Fruit fly (Drosophila melanogaster): ENCODE measurements around the gene CG6454.

CG6454 gene

dm6 chr3R:24318217-24319082 is 30.5 kb upstream of the CG6454 start, which contains the start of the genes Nab2 and BRWD3 (continued):
- peak; percentile 40; the same call in 1 of the 2 replicates for TF ChIP-seq CG14441 (GFP tag; IDR thresholded peaks at IDR 0.05)
- no peak for TF ChIP-seq CG6765 (GFP tag; optimal IDR thresholded peaks at IDR 0.05)
- peak; percentile 57; the same call in 2 of the 3 replicates for TF ChIP-seq CG11560 (tag; IDR thresholded peaks at IDR 0.05)
- no peak for TF ChIP-seq tio (GFP tag; optimal IDR thresholded peaks at IDR 0.05)
- no peak for TF ChIP-seq her (GFP tag; optimal IDR thresholded peaks at IDR 0.05)
- no peak for TF ChIP-seq bsh (GFP tag; optimal IDR thresholded peaks at IDR 0.05)
- peak; percentile 55; the same call in 1 of the 3 replicates for TF ChIP-seq ci (GFP tag; IDR thresholded peaks at IDR 0.05)
- TF ChIP-seq odd (GFP tag; optimal IDR thresholded peaks at IDR 0.05): no peak
- peak; percentile 17 for TF ChIP-seq CG2129 (GFP tag; IDR thresholded peaks at IDR 0.05; ENCODE audit: partially characterized antibody)
- TF ChIP-seq Hmr (GFP tag; optimal IDR thresholded peaks at IDR 0.05): no peak
- TF ChIP-seq croc (GFP tag; conservative IDR thresholded peaks at IDR 0.05): no peak
- no peak for TF ChIP-seq NC2α (GFP tag; optimal IDR thresholded peaks at IDR 0.05)
- peak; percentile 38 for TF ChIP-seq CG16815 (GFP tag; optimal IDR thresholded peaks at IDR 0.05)
- no peak for TF ChIP-seq ham (GFP tag; IDR thresholded peaks at IDR 0.05)
- TF ChIP-seq CG12155 (GFP tag; optimal IDR thresholded peaks at IDR 0.05): peak; percentile 39
- no peak for TF ChIP-seq vfl (GFP tag; optimal IDR thresholded peaks at IDR 0.05)
- no peak for TF ChIP-seq CG12769 (tag; optimal IDR thresholded peaks at IDR 0.05)
- no peak for TF ChIP-seq salm (tag; optimal IDR thresholded peaks at IDR 0.05)
- peak; percentile 37; the same call in 1 of the 2 replicates for TF ChIP-seq ranshi (GFP tag; IDR thresholded peaks at IDR 0.05)
- TF ChIP-seq CG15011 (GFP tag; optimal IDR thresholded peaks at IDR 0.05): no peak
- TF ChIP-seq kay (GFP tag; optimal IDR thresholded peaks at IDR 0.05): no peak
- peak; percentile 47; the same call in 1 of the 2 replicates for TF ChIP-seq Xrp1 (GFP tag; IDR thresholded peaks at IDR 0.05)
- no peak for TF ChIP-seq schlank (tag; optimal IDR thresholded peaks at IDR 0.05)
- peak; percentile 22 for TF ChIP-seq fd3F (GFP tag; optimal IDR thresholded peaks at IDR 0.05)
- no peak for TF ChIP-seq grn (GFP tag; optimal IDR thresholded peaks at IDR 0.05)
- peak; percentile 22 for TF ChIP-seq bcd (GFP tag; optimal IDR thresholded peaks at IDR 0.05)
- TF ChIP-seq usp (GFP tag; optimal IDR thresholded peaks at IDR 0.05): no peak
- peak; percentile 7 for TF ChIP-seq CG12744 (GFP tag; optimal IDR thresholded peaks at IDR 0.05)
- no peak for TF ChIP-seq CG10274 (GFP tag; optimal IDR thresholded peaks at IDR 0.05)
- no peak for TF ChIP-seq fu2 (GFP tag; optimal IDR thresholded peaks at IDR 0.05)
- TF ChIP-seq Mad (GFP tag; optimal IDR thresholded peaks at IDR 0.05): peak; percentile 30
- no peak for TF ChIP-seq CG10431 (GFP tag; optimal IDR thresholded peaks at IDR 0.05)
- TF ChIP-seq bowl (GFP tag; IDR thresholded peaks at IDR 0.05): no peak
- TF ChIP-seq CG6791 (GFP tag; IDR thresholded peaks at IDR 0.05; ENCODE audit: partially characterized antibody): peak; percentile 85
- TF ChIP-seq CG2120 (GFP tag; optimal IDR thresholded peaks at IDR 0.05): peak; percentile 38
- TF ChIP-seq phol (tag; optimal IDR thresholded peaks at IDR 0.05): peak; percentile 65
- no peak for TF ChIP-seq CG9876 (GFP tag; optimal IDR thresholded peaks at IDR 0.05)
- TF ChIP-seq twi (tag; optimal IDR thresholded peaks at IDR 0.05): no peak
- TF ChIP-seq ttk (GFP tag; IDR thresholded peaks at IDR 0.05): 0 out of 2 replicates have a peak, but pooled peaks have one; percentile 24
- TF ChIP-seq D (optimal IDR thresholded peaks at IDR 0.05): no peak
- no peak for TF ChIP-seq D (GFP tag; optimal IDR thresholded peaks at IDR 0.05)
- TF ChIP-seq CG11456 (GFP tag; IDR thresholded peaks at IDR 0.05): peak; percentile 51; the same call in 2 of the 3 replicates
- peak; percentile 53 for TF ChIP-seq CG2116 (GFP tag; optimal IDR thresholded peaks at IDR 0.05)
- peak; percentile 60; the same call in 1 of the 3 replicates for TF ChIP-seq ken (GFP tag; IDR thresholded peaks at IDR 0.05)
- no peak for TF ChIP-seq CG31441 (GFP tag; IDR thresholded peaks at IDR 0.05)
- TF ChIP-seq gfzf (GFP tag; optimal IDR thresholded peaks at IDR 0.05): no peak
- TF ChIP-seq jigr1 (GFP tag; IDR thresholded peaks at IDR 0.05): no peak
- peak; percentile 67; the same call in 3 of the 4 replicates for TF ChIP-seq Dll (GFP tag; IDR thresholded peaks at IDR 0.05; ENCODE audit: partially characterized antibody)
- no peak for TF ChIP-seq gsb (GFP tag; IDR thresholded peaks at IDR 0.05)
